Fruit fly (Drosophila melanogaster): ENCODE data around the gene Smyd5.

Gene Smyd5

dm6 chr3R:21224230-21224629 is 5.6 kb upstream of the Smyd5 start (continued):
- TF ChIP-seq insv (GFP tag; optimal IDR thresholded peaks at IDR 0.05) (no peak), Dad (GFP tag; optimal IDR thresholded peaks at IDR 0.05) (no peak), gsb (GFP tag; IDR thresholded peaks at IDR 0.05) (no peak), CG34376 (GFP tag; optimal IDR thresholded peaks at IDR 0.05) (no peak), Hey (tag; optimal IDR thresholded peaks at IDR 0.05) (no peak), CG2202 (tag; optimal IDR thresholded peaks at IDR 0.05) (no peak), Optix (GFP tag; IDR thresholded peaks at IDR 0.05) (no peak), dati (GFP tag; IDR thresholded peaks at IDR 0.05) (no peak), Meics (GFP tag; optimal IDR thresholded peaks at IDR 0.05) (no peak), H2.0 (GFP tag; IDR thresholded peaks at IDR 0.05) (no peak), emc (GFP tag; optimal IDR thresholded peaks at IDR 0.05) (no peak), CG15269 (tag; optimal IDR thresholded peaks at IDR 0.05) (peak; percentile 36), Hand (GFP tag; optimal IDR thresholded peaks at IDR 0.05) (no peak), Mad (GFP tag; optimal IDR thresholded peaks at IDR 0.05) (no peak), MTF-1 (GFP tag; optimal IDR thresholded peaks at IDR 0.05; ENCODE audit: borderline replicate concordance) (no peak), Oli (tag; optimal IDR thresholded peaks at IDR 0.05) (no peak), CG13894 (tag; optimal IDR thresholded peaks at IDR 0.05) (no peak), nerfin-2 (GFP tag; IDR thresholded peaks at IDR 0.05; ENCODE audit: partially characterized antibody) (no peak), CG11695 (GFP tag; IDR thresholded peaks at IDR 0.05) (no peak), mam (GFP tag; optimal IDR thresholded peaks at IDR 0.05) (no peak), Lpt (GFP tag; optimal IDR thresholded peaks at IDR 0.05) (no peak), H15 (GFP tag; IDR thresholded peaks at IDR 0.05) (no peak), usp (GFP tag; optimal IDR thresholded peaks at IDR 0.05) (no peak), Hsf (GFP tag; optimal IDR thresholded peaks at IDR 0.05) (no peak), CG6765 (GFP tag; optimal IDR thresholded peaks at IDR 0.05) (no peak), Med (GFP tag) (peak; percentile 83), E2f2 (GFP tag; IDR thresholded peaks at IDR 0.05) (peak; percentile 23; the same call in 1 of the 2 replicates), Nf-YB (GFP tag; optimal IDR thresholded peaks at IDR 0.05) (no peak), CG10366 (GFP tag; IDR thresholded peaks at IDR 0.05) (no peak), CG7963 (GFP tag; IDR thresholded peaks at IDR 0.05; ENCODE audit: partially characterized antibody) (no peak), CG8089 (GFP tag; optimal IDR thresholded peaks at IDR 0.05) (no peak), CG2199 (GFP tag; IDR thresholded peaks at IDR 0.05) (no peak), sima (GFP tag; optimal IDR thresholded peaks at IDR 0.05) (no peak), tx (GFP tag; optimal IDR thresholded peaks at IDR 0.05) (no peak), CG8388 (GFP tag; optimal IDR thresholded peaks at IDR 0.05) (no peak), eyg (GFP tag; optimal IDR thresholded peaks at IDR 0.05) (no peak), CG17328 (GFP tag; IDR thresholded peaks at IDR 0.05) (no peak), cwo (GFP tag; optimal IDR thresholded peaks at IDR 0.05) (peak; percentile 7), chm (GFP tag; IDR thresholded peaks at IDR 0.05) (no peak), org-1 (GFP tag; optimal IDR thresholded peaks at IDR 0.05) (no peak), gt (GFP tag; IDR thresholded peaks at IDR 0.05) (no peak), dysf (GFP tag; IDR thresholded peaks at IDR 0.05) (no peak), kni (GFP tag; optimal IDR thresholded peaks at IDR 0.05) (no peak), zen (tag; optimal IDR thresholded peaks at IDR 0.05) (no peak), NFAT (GFP tag; IDR thresholded peaks at IDR 0.05) (no peak; the same call in 1 of the 2 replicates), dan (GFP tag; IDR thresholded peaks at IDR 0.05) (no peak), CG32767 (GFP tag; IDR thresholded peaks at IDR 0.05) (peak; percentile 59; the same call in 1 of the 2 replicates), inv (GFP tag; IDR thresholded peaks at IDR 0.05; ENCODE audit: partially characterized antibody) (no peak), Blimp-1 (GFP tag; optimal IDR thresholded peaks at IDR 0.05) (no peak), Myb (GFP tag; optimal IDR thresholded peaks at IDR 0.05) (no peak), CG3281 (GFP tag; optimal IDR thresholded peaks at IDR 0.05) (no peak), CG13296 (GFP tag; optimal IDR thresholded peaks at IDR 0.05) (no peak), Lim3 (GFP tag; IDR thresholded peaks at IDR 0.05) (no peak)
